Fruit fly (Drosophila melanogaster): Measurements from ENCODE around the gene cDIP.

Gene cDIP

dm6 chr3R:21118784-21119183 is 42.1 kb downstream of the cDIP start, which contains the start of gene Bdbt (continued):
- TF ChIP-seq sv (GFP tag; optimal IDR thresholded peaks at IDR 0.05) (peak; percentile 32), HLH106 (tag; optimal IDR thresholded peaks at IDR 0.05) (no peak), psq (GFP tag; optimal IDR thresholded peaks at IDR 0.05) (peak; percentile 5), usp (GFP tag; optimal IDR thresholded peaks at IDR 0.05) (no peak), foxo (GFP tag; optimal IDR thresholded peaks at IDR 0.05) (peak in 1 of 2 experiments; percentile 43), brk (GFP tag; optimal IDR thresholded peaks at IDR 0.05) (no peak), N (GFP tag; optimal IDR thresholded peaks at IDR 0.05) (peak; percentile 94), Jra (GFP tag; optimal IDR thresholded peaks at IDR 0.05) (no peak), Vsx2 (GFP tag; optimal IDR thresholded peaks at IDR 0.05; ENCODE audit: partially characterized antibody) (no peak), CG32264 (GFP tag; optimal IDR thresholded peaks at IDR 0.05) (no peak), Hr83 (GFP tag; optimal IDR thresholded peaks at IDR 0.05; ENCODE audit: poor library complexity, severe bottlenecking) (peak; percentile 20)

- TF ChIP-seq h (GFP tag; optimal IDR thresholded peaks at IDR 0.05) (peak; percentile 10), br (GFP tag; optimal IDR thresholded peaks at IDR 0.05) (no peak), jim (GFP tag; optimal IDR thresholded peaks at IDR 0.05) (no peak), Dif (GFP tag; optimal IDR thresholded peaks at IDR 0.05; ENCODE audit: partially characterized antibody) (peak; percentile 20), Myc (optimal IDR thresholded peaks at IDR 0.05) (peak; percentile 36), sage (GFP tag; optimal IDR thresholded peaks at IDR 0.05) (peak; percentile 37)
Measured at dm6 chr3R:21116057-21116456, 44.8 kb downstream of the cDIP start, which contains the start of gene ppan. ppan (plus strand) TSS chr3R:21116254.

dm6 chr3R:21112742-21113465 is 48.0 kb downstream of the cDIP start:
- TF ChIP-seq Hnf4 (GFP tag; optimal IDR thresholded peaks at IDR 0.05) (peak; percentile 51), sage (GFP tag; optimal IDR thresholded peaks at IDR 0.05) (no peak), usp (GFP tag; optimal IDR thresholded peaks at IDR 0.05) (no peak), Vsx2 (GFP tag; optimal IDR thresholded peaks at IDR 0.05; ENCODE audit: partially characterized antibody) (no peak), sv (GFP tag; optimal IDR thresholded peaks at IDR 0.05) (peak; percentile 84), dsf (GFP tag; optimal IDR thresholded peaks at IDR 0.05; ENCODE audit: borderline replicate concordance) (no peak), h (GFP tag; optimal IDR thresholded peaks at IDR 0.05) (peak; percentile 67), HLH106 (tag; optimal IDR thresholded peaks at IDR 0.05) (peak; percentile 11), foxo (GFP tag; optimal IDR thresholded peaks at IDR 0.05) (peak in 1 of 2 experiments; percentile 75), psq (GFP tag; optimal IDR thresholded peaks at IDR 0.05) (peak; percentile 36), Hr83 (GFP tag; optimal IDR thresholded peaks at IDR 0.05; ENCODE audit: poor library complexity, severe bottlenecking) (peak; percentile 58), lola (GFP tag; optimal IDR thresholded peaks at IDR 0.05) (no peak), ey (GFP tag; optimal IDR thresholded peaks at IDR 0.05) (peak; percentile 74), jim (GFP tag; optimal IDR thresholded peaks at IDR 0.05) (no peak), Jra (GFP tag; optimal IDR thresholded peaks at IDR 0.05) (peak; percentile 58), Dfd (GFP tag; optimal IDR thresholded peaks at IDR 0.05) (no peak), Sp1 (GFP tag; optimal IDR thresholded peaks at IDR 0.05) (peak; percentile 34), CG32264 (GFP tag; optimal IDR thresholded peaks at IDR 0.05) (peak; percentile 61), brk (GFP tag; optimal IDR thresholded peaks at IDR 0.05) (no peak), dmrt93B (GFP tag; optimal IDR thresholded peaks at IDR 0.05) (no peak), woc (GFP tag; optimal IDR thresholded peaks at IDR 0.05) (no peak), fru (GFP tag; optimal IDR thresholded peaks at IDR 0.05) (peak; percentile 56), Myc (optimal IDR thresholded peaks at IDR 0.05) (no peak), tai (GFP tag; optimal IDR thresholded peaks at IDR 0.05) (no peak), GATAd (GFP tag; optimal IDR thresholded peaks at IDR 0.05) (no peak), Rel (GFP tag; optimal IDR thresholded peaks at IDR 0.05) (no peak), Rel (tag; optimal IDR thresholded peaks at IDR 0.05) (no peak), OdsH (GFP tag; optimal IDR thresholded peaks at IDR 0.05) (peak; percentile 39), Abd-B (GFP tag; optimal IDR thresholded peaks at IDR 0.05) (no peak), CG9705 (GFP tag; optimal IDR thresholded peaks at IDR 0.05) (no peak), CrebA (GFP tag; optimal IDR thresholded peaks at IDR 0.05; ENCODE audit: borderline replicate concordance) (no peak), pan (optimal IDR thresholded peaks at IDR 0.05) (no peak), dl (GFP tag; optimal IDR thresholded peaks at IDR 0.05; ENCODE audit: insufficient read depth in 1 of 2, partially characterized antibody in 2 of 2) (peak; percentile 42 to 50), br (GFP tag; optimal IDR thresholded peaks at IDR 0.05) (peak; percentile 67), Mio (GFP tag; optimal IDR thresholded peaks at IDR 0.05) (no peak), rgr (GFP tag; optimal IDR thresholded peaks at IDR 0.05) (peak; percentile 77), Hr78 (GFP tag; optimal IDR thresholded peaks at IDR 0.05) (no peak), N (GFP tag; optimal IDR thresholded peaks at IDR 0.05) (no peak), Dif (GFP tag; optimal IDR thresholded peaks at IDR 0.05; ENCODE audit: partially characterized antibody) (peak; percentile 46)
